Worm (Caenorhabditis elegans) whole organism, mixed stage, embryonic: ENCODE measurements around the gene cst-1.

Experiments used
- ces-1 ChIP-seq: fragments of 150-350 bp; optimal IDR thresholded peaks from 2 replicates; lab custom pipeline; 2014; ENCODE audit warnings: missing biosample characterization, missing genetic modification reagents, missing genetic modification characterization
- nhr-12 ChIP-seq: fragments of 150-350 bp; optimal IDR thresholded peaks from 2 replicates; lab custom pipeline; 2014; ENCODE audit warnings: missing biosample characterization, missing genetic modification characterization
- nhr-28 ChIP-seq: fragments of 150-350 bp; optimal IDR thresholded peaks from 2 replicates; lab custom pipeline; 2014; ENCODE audit warnings: missing biosample characterization, missing genetic modification characterization
- snpc-4 ChIP-seq: fragments of 150-350 bp; optimal IDR thresholded peaks from 2 replicates; lab custom pipeline; 2014; ENCODE audit warnings: missing biosample characterization, missing genetic modification characterization
- unc-39 ChIP-seq: fragments of 150-350 bp; optimal IDR thresholded peaks from 2 replicates; lab custom pipeline; 2014; ENCODE audit warnings: missing biosample characterization, missing genetic modification characterization
- unc-62 ChIP-seq: fragments of 150-350 bp; optimal IDR thresholded peaks from 2 replicates; lab custom pipeline; 2014; ENCODE audit warnings: missing biosample characterization, missing genetic modification reagents, missing genetic modification characterization
- ztf-11 ChIP-seq: fragments of 150-350 bp; optimal IDR thresholded peaks from 2 replicates; lab custom pipeline; 2014; ENCODE audit warnings: missing biosample characterization, missing genetic modification characterization

ce11 chrX:4306861-4307260, 32.6 kb upstream of the cst-1 start, which contains the start of gene pqn-15:
- no peak for TF ChIP-seq unc-62 (GFP tag; lab: Kevin White, UChicago)
- TF ChIP-seq snpc-4 (tag; lab: Kevin White, UChicago) = no peak
- TF ChIP-seq nhr-12 (tag; lab: Kevin White, UChicago) = no peak
- TF ChIP-seq ztf-11 (tag; lab: Kevin White, UChicago) = no peak
- TF ChIP-seq unc-39 (tag; lab: Kevin White, UChicago) = no peak
- TF ChIP-seq ces-1 (GFP tag; lab: Kevin White, UChicago) = no peak
- TF ChIP-seq nhr-28 (tag; lab: Kevin White, UChicago) = no peak
